Fruit fly (Drosophila melanogaster) whole organism, prepupa: Measurements from ENCODE around the gene PIG-T.

Experiments used
- Lpt ChIP-seq: fragments of 200-800 bp; sonication (Bioruptor generic); optimal IDR thresholded peaks from 3 replicates; lab custom pipeline; 2016; ENCODE audit warnings: missing biosample characterization, missing genetic modification characterization
- dac ChIP-seq: fragments of 200-800 bp; sonication (Bioruptor generic); optimal IDR thresholded peaks from 2 replicates; lab custom pipeline; 2017; ENCODE audit warnings: missing biosample characterization, mild to moderate bottlenecking, missing genetic modification characterization
- lz ChIP-seq: fragments of 200-800 bp; sonication (Bioruptor generic); optimal IDR thresholded peaks from 3 replicates; lab custom pipeline; 2016; ENCODE audit warnings: missing biosample characterization, missing genetic modification characterization
- net ChIP-seq: fragments of 200-800 bp; sonication (Bioruptor generic); optimal IDR thresholded peaks from 3 replicates; lab custom pipeline; 2016; ENCODE audit warnings: missing biosample characterization, missing genetic modification characterization
- spab ChIP-seq: fragments of 200-800 bp; sonication (Bioruptor generic); optimal IDR thresholded peaks from 2 replicates; lab custom pipeline; 2017; ENCODE audit warnings: missing biosample characterization, mild to moderate bottlenecking, missing genetic modification characterization, missing genetic modification reagents

- TF ChIP-seq dac (no peak), net (GFP tag; lab: Kevin White, UChicago) (no peak), spab (GFP tag; lab: Kevin White, UChicago) (no peak), lz (no peak), Lpt (GFP tag; lab: Kevin White, UChicago) (no peak)
Observed at dm6 chrX:8419534-8419933, 12.5 kb upstream of the PIG-T start.
